Worm (Caenorhabditis elegans) whole organism, young adult: ENCODE measurements around the gene npr-12.

Source experiments
- B0019.2 ChIP-seq: fragments of 200-800 bp; sonication (Bioruptor generic); conservative IDR thresholded peaks from 2 replicates; pipeline ENCODE4 v1.3.6; 2022; ENCODE audit warnings: missing genetic modification reagents, missing genetic modification characterization, missing compliant biosample characterization
- B0035.1 ChIP-seq: sonication (generic microtip); optimal IDR thresholded peaks from 2 replicates; lab custom pipeline; 2016; ENCODE audit warnings: missing genetic modification characterization, mild to moderate bottlenecking, missing compliant biosample characterization, missing genotype, missing genetic modification reagents
- C06A6.2 ChIP-seq: fragments of 200-800 bp; sonication (Bioruptor generic); conservative IDR thresholded peaks from 2 replicates; pipeline ENCODE4 v1.3.6; 2022; ENCODE audit warnings: missing genetic modification characterization, missing compliant biosample characterization
- D2030.7 ChIP-seq: fragments of 200-800 bp; sonication (Bioruptor generic); IDR thresholded peaks from 2 replicates; pipeline ENCODE4 v1.3.6; 2022; ENCODE audit warnings: missing genetic modification reagents, missing genetic modification characterization, missing compliant biosample characterization
- F23B12.7 ChIP-seq: sonication (generic microtip); optimal IDR thresholded peaks from 2 replicates; lab custom pipeline; 2017; ENCODE audit warnings: missing genetic modification characterization, mild to moderate bottlenecking, missing compliant biosample characterization, antibody characterized with exemption, moderate library complexity; ENCODE audit not compliant: insufficient read depth
- F49E8.2 ChIP-seq: sonication (generic microtip); optimal IDR thresholded peaks from 3 replicates; lab custom pipeline; 2017; ENCODE audit warnings: missing genetic modification characterization, mild to moderate bottlenecking, missing compliant biosample characterization, antibody characterized with exemption, moderate library complexity; ENCODE audit not compliant: insufficient read depth
- F52B5.7 ChIP-seq: sonication (generic microtip); optimal IDR thresholded peaks from 2 replicates; lab custom pipeline; 2016; ENCODE audit warnings: mild to moderate bottlenecking, missing genetic modification characterization, missing compliant biosample characterization
- F57C9.4 ChIP-seq: sonication (generic microtip); optimal IDR thresholded peaks from 2 replicates; lab custom pipeline; 2017; ENCODE audit warnings: mild to moderate bottlenecking, missing genetic modification characterization, missing compliant biosample characterization
- T26A5.8 ChIP-seq: sonication (generic microtip); optimal IDR thresholded peaks from 2 replicates; lab custom pipeline; 2016; ENCODE audit warnings: missing genetic modification characterization, missing compliant biosample characterization
- Y56A3A.18 ChIP-seq: fragments of 200-800 bp; sonication (Bioruptor generic); IDR thresholded peaks from 2 replicates; pipeline ENCODE4 v1.3.6; 2022; ENCODE audit warnings: missing genetic modification reagents, missing genetic modification characterization, missing compliant biosample characterization
- Y79H2A.3 ChIP-seq: fragments of 200-800 bp; sonication (Bioruptor generic); conservative IDR thresholded peaks from 2 replicates; pipeline ENCODE4 v1.3.6; 2022; ENCODE audit warnings: missing genetic modification reagents, missing genetic modification characterization, missing compliant biosample characterization
- ama-1 ChIP-seq, 3 experiments: fragments of 150-350 bp in 1 of 3; sonication (generic microtip) in 2 of 3; optimal IDR thresholded peaks; 2 replicates each; lab custom pipeline; 2014 to 2018; ENCODE audit warnings: missing biosample characterization in 2 of 3, missing genetic modification characterization in 2 of 3, missing genetic modification reagents in 2 of 3
- atf-7 ChIP-seq: sonication (generic microtip); optimal IDR thresholded peaks from 2 replicates; lab custom pipeline; 2017; ENCODE audit warnings: mild to moderate bottlenecking, missing genetic modification characterization, missing compliant biosample characterization
- attf-6 ChIP-seq: fragments of 200-800 bp; sonication (Bioruptor generic); IDR thresholded peaks from 2 replicates; pipeline ENCODE4 v1.3.6; 2022; ENCODE audit warnings: missing genetic modification reagents, missing genetic modification characterization, missing compliant biosample characterization
- bed-1 ChIP-seq: fragments of 200-800 bp; sonication (Bioruptor generic); IDR thresholded peaks from 2 replicates; pipeline ENCODE4 v1.3.6; 2022; ENCODE audit warnings: missing genetic modification reagents, missing genetic modification characterization, missing compliant biosample characterization
- ceh-27 ChIP-seq: fragments of 200-800 bp; sonication (Bioruptor generic); optimal IDR thresholded peaks from 2 replicates; lab custom pipeline; 2018; ENCODE audit warnings: mild to moderate bottlenecking, missing genetic modification characterization, moderate library complexity, missing compliant biosample characterization
- ceh-79 ChIP-seq: sonication (generic microtip); optimal IDR thresholded peaks from 2 replicates; lab custom pipeline; 2017; ENCODE audit warnings: mild to moderate bottlenecking, missing genetic modification characterization, missing compliant biosample characterization
- ceh-91 ChIP-seq: fragments of 200-800 bp; sonication (Bioruptor generic); IDR thresholded peaks from 2 replicates; pipeline ENCODE4 v1.3.6; 2022; ENCODE audit warnings: missing genetic modification reagents, missing genetic modification characterization, missing compliant biosample characterization
- chd-7 ChIP-seq: sonication (generic microtip); optimal IDR thresholded peaks from 2 replicates; lab custom pipeline; 2016; ENCODE audit warnings: mild to moderate bottlenecking, missing genetic modification characterization, moderate library complexity, missing compliant biosample characterization
- die-1 ChIP-seq: sonication (generic microtip); optimal IDR thresholded peaks from 2 replicates; lab custom pipeline; 2016; ENCODE audit warnings: missing genotype, mild to moderate bottlenecking, missing genetic modification characterization, missing compliant biosample characterization
- dpl-1 ChIP-seq: fragments of 150-350 bp; optimal IDR thresholded peaks from 2 replicates; lab custom pipeline; 2014; ENCODE audit warnings: missing biosample characterization, missing genetic modification reagents, missing genetic modification characterization
- efl-1 ChIP-seq: fragments of 150-350 bp; optimal IDR thresholded peaks from 2 replicates; lab custom pipeline; 2014; ENCODE audit warnings: missing biosample characterization, missing genetic modification reagents, missing genetic modification characterization
- egrh-3 ChIP-seq: fragments of 200-800 bp; sonication (Bioruptor generic); IDR thresholded peaks from 2 replicates; pipeline ENCODE4 v1.3.6; 2022; ENCODE audit warnings: missing genetic modification reagents, missing genetic modification characterization, missing compliant biosample characterization
- ekl-4 ChIP-seq: fragments of 200-800 bp; sonication (Bioruptor generic); IDR thresholded peaks from 2 replicates; pipeline ENCODE4 v1.3.6; 2022; ENCODE audit warnings: missing genetic modification reagents, missing genetic modification characterization, missing compliant biosample characterization
- ets-4 ChIP-seq: fragments of 200-800 bp; sonication (Bioruptor generic); optimal IDR thresholded peaks from 2 replicates; lab custom pipeline; 2018; ENCODE audit warnings: mild to moderate bottlenecking, missing genetic modification characterization, missing compliant biosample characterization
- hlh-12 ChIP-seq: sonication (generic microtip); optimal IDR thresholded peaks from 2 replicates; lab custom pipeline; 2016; ENCODE audit warnings: missing genetic modification characterization, missing compliant biosample characterization
- hlh-26 ChIP-seq: fragments of 200-800 bp; sonication (Bioruptor generic); conservative IDR thresholded peaks from 2 replicates; pipeline ENCODE4 v1.3.6; 2022; ENCODE audit warnings: missing genetic modification reagents, missing genetic modification characterization, missing compliant biosample characterization
- hrde-1 ChIP-seq: sonication (generic microtip); optimal IDR thresholded peaks from 2 replicates; lab custom pipeline; 2016; ENCODE audit warnings: missing genetic modification characterization, mild to moderate bottlenecking, missing compliant biosample characterization, moderate library complexity, missing genotype, missing genetic modification reagents, borderline replicate concordance
- hsf-1 ChIP-seq: fragments of 200-800 bp; sonication (Bioruptor generic); IDR thresholded peaks from 2 replicates; pipeline ENCODE4 v1.3.6; 2022; ENCODE audit warnings: missing genetic modification reagents, missing genetic modification characterization, missing compliant biosample characterization
- lag-1 ChIP-seq: fragments of 200-800 bp; sonication (Bioruptor generic); IDR thresholded peaks from 2 replicates; pipeline ENCODE4 v1.3.6; 2022; ENCODE audit warnings: missing genetic modification reagents, missing genetic modification characterization, missing compliant biosample characterization
- let-607 ChIP-seq, 2 experiments: fragments of 200-800 bp in 1 of 2; sonication (Bioruptor generic) in 1 of 2; sonication (generic microtip) in 1 of 2; optimal IDR thresholded peaks; 2 replicates each; lab custom pipeline; 2016 to 2018; ENCODE audit warnings: mild to moderate bottlenecking in 2 of 2, missing compliant biosample characterization in 2 of 2, missing genetic modification characterization in 2 of 2, moderate library complexity in 2 of 2, missing genotype in 1 of 2
- lin-26 ChIP-seq: fragments of 200-800 bp; sonication (Bioruptor generic); IDR thresholded peaks from 2 replicates; pipeline ENCODE4 v1.3.6; 2022; ENCODE audit warnings: missing genetic modification reagents, missing genetic modification characterization, missing compliant biosample characterization
- lin-54 ChIP-seq: fragments of 200-800 bp; sonication (Bioruptor generic); optimal IDR thresholded peaks from 2 replicates; lab custom pipeline; 2018; ENCODE audit warnings: mild to moderate bottlenecking, missing genetic modification characterization, missing compliant biosample characterization
- mel-28 ChIP-seq: sonication (generic microtip); optimal IDR thresholded peaks from 2 replicates; lab custom pipeline; 2016; ENCODE audit warnings: borderline replicate concordance, mild to moderate bottlenecking, missing genetic modification characterization, missing compliant biosample characterization
- nfyb-1 ChIP-seq: fragments of 200-800 bp; sonication (Bioruptor generic); IDR thresholded peaks from 2 replicates; pipeline ENCODE4 v1.3.6; 2022; ENCODE audit warnings: missing genetic modification reagents, missing genetic modification characterization, missing compliant biosample characterization
- nhr-120 ChIP-seq: fragments of 200-800 bp; sonication (Bioruptor generic); IDR thresholded peaks from 2 replicates; pipeline ENCODE4 v1.3.6; 2022; ENCODE audit warnings: missing genetic modification characterization, missing compliant biosample characterization
- nhr-27 ChIP-seq: fragments of 200-800 bp; sonication (Bioruptor generic); optimal IDR thresholded peaks from 2 replicates; lab custom pipeline; 2018; ENCODE audit warnings: mild to moderate bottlenecking, missing genetic modification characterization, moderate library complexity, missing compliant biosample characterization
- repo-1 ChIP-seq: sonication (generic microtip); optimal IDR thresholded peaks from 2 replicates; lab custom pipeline; 2017; ENCODE audit warnings: mild to moderate bottlenecking, missing genetic modification characterization, missing compliant biosample characterization
- rpc-1 ChIP-seq, 2 experiments: fragments of 150-350 bp in 1 of 2; sonication (generic microtip) in 1 of 2; optimal IDR thresholded peaks; 2 replicates each; lab custom pipeline; 2014 to 2018; ENCODE audit warnings: missing biosample characterization in 1 of 2, missing genetic modification characterization in 1 of 2, missing genetic modification reagents in 1 of 2, missing genotype in 1 of 2
- sdz-38 ChIP-seq: sonication (generic microtip); optimal IDR thresholded peaks from 2 replicates; lab custom pipeline; 2016; ENCODE audit warnings: missing genotype, missing genetic modification characterization, missing compliant biosample characterization
- snpc-1.3 ChIP-seq: sonication (generic microtip); optimal IDR thresholded peaks from 2 replicates; lab custom pipeline; 2017; ENCODE audit warnings: missing genetic modification characterization, mild to moderate bottlenecking, missing compliant biosample characterization, antibody characterized with exemption, moderate library complexity, missing genotype, missing genetic modification reagents; ENCODE audit not compliant: insufficient read depth
- snpc-3.4 ChIP-seq: sonication (generic microtip); optimal IDR thresholded peaks from 2 replicates; lab custom pipeline; 2017; ENCODE audit warnings: missing genetic modification characterization, mild to moderate bottlenecking, missing compliant biosample characterization, antibody characterized with exemption, moderate library complexity, missing genotype, missing genetic modification reagents
- tbp1 ChIP-seq: fragments of 200-800 bp; sonication (Bioruptor generic); optimal IDR thresholded peaks from 2 replicates; lab custom pipeline; 2018; ENCODE audit warnings: mild to moderate bottlenecking, missing genetic modification characterization, missing compliant biosample characterization
- xnd-1 ChIP-seq: sonication (generic microtip); optimal IDR thresholded peaks from 2 replicates; lab custom pipeline; 2016; ENCODE audit warnings: missing genotype, missing genetic modification reagents, missing genetic modification characterization, missing compliant biosample characterization
- ztf-28 ChIP-seq: fragments of 200-800 bp; sonication (Bioruptor generic); IDR thresholded peaks from 2 replicates; pipeline ENCODE4 v1.3.6; 2022; ENCODE audit warnings: missing genetic modification reagents, missing genetic modification characterization, missing compliant biosample characterization
- ztf-6 ChIP-seq: fragments of 200-800 bp; sonication (Bioruptor generic); IDR thresholded peaks from 2 replicates; pipeline ENCODE4 v1.3.6; 2022; ENCODE audit warnings: missing genetic modification reagents, missing genetic modification characterization, missing compliant biosample characterization

npr-12 gene

ce11 chrIV:6905428-6905827 is 32.0 kb downstream of the npr-12 start (continued):
- TF ChIP-seq attf-6, result peak; percentile 65
- no peak for TF ChIP-seq rpc-1 (optimal IDR thresholded peaks at IDR 0.05; lab: Kevin White, UChicago)
- TF ChIP-seq rpc-1 (tag; optimal IDR thresholded peaks at IDR 0.05; lab: Kevin White, UChicago), result no peak
- TF ChIP-seq lag-1 (GFP tag; lab: Robert Waterston, UW), result no peak
- TF ChIP-seq ztf-28 (GFP tag; lab: Robert Waterston, UW), result no peak
- TF ChIP-seq F57C9.4 (tag; lab: Kevin White, UChicago), result no peak
- TF ChIP-seq ceh-91 (GFP tag; lab: Robert Waterston, UW), result no peak
- TF ChIP-seq lin-54 (GFP tag; lab: Kevin White, UChicago), result peak; percentile 64
- no peak for TF ChIP-seq bed-1
- TF ChIP-seq hlh-26 (GFP tag; lab: Robert Waterston, UW), result no peak
- 0 out of 2 replicates have a peak, but pooled peaks have one; percentile 38 for TF ChIP-seq Y56A3A.18
- no peak for TF ChIP-seq snpc-3.4 (tag; lab: Kevin White, UChicago)
- TF ChIP-seq dpl-1, result no peak
- no peak for TF ChIP-seq egrh-3 (GFP tag; lab: Robert Waterston, UW)
- no peak for TF ChIP-seq ets-4 (GFP tag; lab: Kevin White, UChicago)
- TF ChIP-seq ama-1 (optimal IDR thresholded peaks at IDR 0.05; lab: Kevin White, UChicago), result no peak
- peak in 1 of 2 experiments; percentile 81 for TF ChIP-seq ama-1 (GFP tag; optimal IDR thresholded peaks at IDR 0.05; lab: Kevin White, UChicago)
- no peak for TF ChIP-seq B0035.1 (tag; lab: Kevin White, UChicago)
- peak; percentile 41; the same call in 1 of the 2 replicates for TF ChIP-seq ekl-4
- no peak for TF ChIP-seq nhr-27 (tag; lab: Kevin White, UChicago)
- no peak for TF ChIP-seq let-607 (tag; optimal IDR thresholded peaks at IDR 0.05; lab: Kevin White, UChicago)
- peak; percentile 46 for TF ChIP-seq D2030.7
- TF ChIP-seq ceh-27 (GFP tag; lab: Kevin White, UChicago), result no peak
- TF ChIP-seq ceh-79, result no peak
- TF ChIP-seq repo-1 (tag; lab: Kevin White, UChicago), result peak; percentile 8
- TF ChIP-seq hlh-12 (tag; lab: Kevin White, UChicago), result no peak
- peak; percentile 18 for TF ChIP-seq F49E8.2
- no peak for TF ChIP-seq sdz-38 (tag; lab: Kevin White, UChicago)
- no peak for TF ChIP-seq F52B5.7
- TF ChIP-seq snpc-1.3 (tag; lab: Kevin White, UChicago), result no peak
- no peak for TF ChIP-seq T26A5.8 (tag; lab: Kevin White, UChicago)
- TF ChIP-seq Y79H2A.3 (GFP tag; lab: Robert Waterston, UW), result peak; percentile 77
- TF ChIP-seq efl-1, result no peak
- TF ChIP-seq tbp1, result peak; percentile 13
- peak; percentile 71 for TF ChIP-seq hrde-1 (tag; lab: Kevin White, UChicago)
- TF ChIP-seq atf-7 (tag; lab: Kevin White, UChicago), result no peak
- TF ChIP-seq chd-7 (tag; lab: Kevin White, UChicago), result no peak
- no peak for TF ChIP-seq xnd-1 (tag; lab: Kevin White, UChicago)
- no peak for TF ChIP-seq ztf-6 (GFP tag; lab: Robert Waterston, UW)
- TF ChIP-seq lin-26 (GFP tag; lab: Robert Waterston, UW), result 0 out of 2 replicates have a peak, but pooled peaks have one; percentile 47
- no peak for TF ChIP-seq mel-28 (tag; lab: Kevin White, UChicago)
- TF ChIP-seq C06A6.2, result no peak
- peak; percentile 66 for TF ChIP-seq nfyb-1 (GFP tag; lab: Robert Waterston, UW)
- 0 out of 2 replicates have a peak, but pooled peaks have one; percentile 21 for TF ChIP-seq hsf-1 (GFP tag; lab: Robert Waterston, UW)
- peak; percentile 43; the same call in 1 of the 2 replicates for TF ChIP-seq B0019.2 (GFP tag; lab: Robert Waterston, UW)
- no peak for TF ChIP-seq die-1 (tag; lab: Kevin White, UChicago)
- TF ChIP-seq nhr-120 (GFP tag; lab: Robert Waterston, UW), result no peak
- no peak for TF ChIP-seq F23B12.7
- TF ChIP-seq, all 124 proteins: peak for 34
